Fruit fly (Drosophila melanogaster) whole organism, adult: Measurements from ENCODE around the gene CG3149.

ENCODE experiments used
- CG11617 ChIP-seq: fragments of 200-800 bp; sonication (Bioruptor generic); optimal IDR thresholded peaks from 2 replicates; lab custom pipeline; 2017; ENCODE audit warnings: mild to moderate bottlenecking, missing biosample characterization, missing genetic modification reagents, missing genetic modification characterization
- CG12768 ChIP-seq: fragments of 200-800 bp; sonication (Bioruptor generic); optimal IDR thresholded peaks from 2 replicates; lab custom pipeline; 2017; ENCODE audit warnings: missing biosample characterization, missing genetic modification characterization, mild to moderate bottlenecking, moderate library complexity, missing genetic modification reagents
- CG14711 ChIP-seq: fragments of 200-800 bp; sonication (Bioruptor generic); optimal IDR thresholded peaks from 2 replicates; lab custom pipeline; 2018; ENCODE audit warnings: missing biosample characterization, mild to moderate bottlenecking, missing genetic modification characterization, moderate library complexity
- CG1620 ChIP-seq: fragments of 200-800 bp; sonication (Bioruptor generic); optimal IDR thresholded peaks from 2 replicates; lab custom pipeline; 2016; ENCODE audit warnings: missing biosample characterization, missing genetic modification characterization
- CG33017 ChIP-seq: fragments of 200-800 bp; sonication (Bioruptor generic); optimal IDR thresholded peaks from 2 replicates; lab custom pipeline; 2018; ENCODE audit warnings: missing biosample characterization, mild to moderate bottlenecking, missing genetic modification characterization, moderate library complexity
- CG5204 ChIP-seq: fragments of 200-800 bp; sonication (Bioruptor generic); optimal IDR thresholded peaks from 2 replicates; lab custom pipeline; 2016; ENCODE audit warnings: missing biosample characterization, missing genetic modification characterization
- CG7045 ChIP-seq: fragments of 200-800 bp; sonication (Bioruptor generic); optimal IDR thresholded peaks from 2 replicates; lab custom pipeline; 2017; ENCODE audit warnings: missing biosample characterization, mild to moderate bottlenecking, missing genetic modification characterization
- CG7101 ChIP-seq: fragments of 200-800 bp; sonication (Bioruptor generic); optimal IDR thresholded peaks from 2 replicates; lab custom pipeline; 2018; ENCODE audit warnings: missing biosample characterization, mild to moderate bottlenecking, missing genetic modification characterization, moderate library complexity
- Clk ChIP-seq: fragments of 200-800 bp; sonication (Bioruptor generic); optimal IDR thresholded peaks from 2 replicates; lab custom pipeline; 2017; ENCODE audit warnings: missing biosample characterization, missing genetic modification characterization
- Crg-1 ChIP-seq: fragments of 200-800 bp; sonication (Bioruptor generic); optimal IDR thresholded peaks from 2 replicates; lab custom pipeline; 2016; ENCODE audit warnings: missing biosample characterization, missing genetic modification characterization
- Hr96 ChIP-seq: fragments of 200-800 bp; sonication (Bioruptor generic); optimal IDR thresholded peaks from 2 replicates; lab custom pipeline; 2016; ENCODE audit warnings: missing biosample characterization, missing genetic modification characterization
- Mnt ChIP-seq: fragments of 200-800 bp; sonication (Bioruptor generic); optimal IDR thresholded peaks from 2 replicates; lab custom pipeline; 2016; ENCODE audit warnings: missing biosample characterization, mild to moderate bottlenecking, missing genetic modification characterization
- bab1 ChIP-seq: fragments of 200-800 bp; sonication (Bioruptor generic); optimal IDR thresholded peaks from 3 replicates; lab custom pipeline; 2019; ENCODE audit warnings: missing biosample characterization, mild to moderate bottlenecking, missing genetic modification characterization, moderate library complexity
- cic ChIP-seq: fragments of 200-800 bp; sonication (Bioruptor generic); optimal IDR thresholded peaks from 2 replicates; lab custom pipeline; 2017; ENCODE audit warnings: missing biosample characterization, mild to moderate bottlenecking, missing genetic modification characterization, moderate library complexity
- cnc ChIP-seq, 2 experiments: fragments of >200 bp; optimal IDR thresholded peaks; 2 replicates each; lab custom pipeline; 2017
- kay ChIP-seq: fragments of 200-800 bp; sonication (Bioruptor generic); peaks from one replicate; lab custom pipeline; 2016; ENCODE audit warnings: missing biosample characterization, missing genetic modification characterization, borderline replicate concordance
- ovo ChIP-seq: fragments of 200-800 bp; sonication (Bioruptor generic); optimal IDR thresholded peaks from 2 replicates; lab custom pipeline; 2016; ENCODE audit warnings: missing biosample characterization, missing genetic modification characterization
- pad ChIP-seq: fragments of 200-800 bp; sonication (Bioruptor generic); optimal IDR thresholded peaks from 3 replicates; lab custom pipeline; 2017; ENCODE audit warnings: missing biosample characterization, missing genetic modification characterization, mild to moderate bottlenecking, moderate library complexity, missing genetic modification reagents
- tj ChIP-seq: fragments of 200-800 bp; sonication (Bioruptor generic); optimal IDR thresholded peaks from 3 replicates; lab custom pipeline; 2017; ENCODE audit warnings: missing biosample characterization, mild to moderate bottlenecking, missing genetic modification characterization, moderate library complexity
- toe ChIP-seq: fragments of 200-800 bp; sonication (Bioruptor generic); optimal IDR thresholded peaks from 2 replicates; lab custom pipeline; 2016; ENCODE audit warnings: missing biosample characterization, missing genetic modification characterization

The CG3149 gene

DNA sequence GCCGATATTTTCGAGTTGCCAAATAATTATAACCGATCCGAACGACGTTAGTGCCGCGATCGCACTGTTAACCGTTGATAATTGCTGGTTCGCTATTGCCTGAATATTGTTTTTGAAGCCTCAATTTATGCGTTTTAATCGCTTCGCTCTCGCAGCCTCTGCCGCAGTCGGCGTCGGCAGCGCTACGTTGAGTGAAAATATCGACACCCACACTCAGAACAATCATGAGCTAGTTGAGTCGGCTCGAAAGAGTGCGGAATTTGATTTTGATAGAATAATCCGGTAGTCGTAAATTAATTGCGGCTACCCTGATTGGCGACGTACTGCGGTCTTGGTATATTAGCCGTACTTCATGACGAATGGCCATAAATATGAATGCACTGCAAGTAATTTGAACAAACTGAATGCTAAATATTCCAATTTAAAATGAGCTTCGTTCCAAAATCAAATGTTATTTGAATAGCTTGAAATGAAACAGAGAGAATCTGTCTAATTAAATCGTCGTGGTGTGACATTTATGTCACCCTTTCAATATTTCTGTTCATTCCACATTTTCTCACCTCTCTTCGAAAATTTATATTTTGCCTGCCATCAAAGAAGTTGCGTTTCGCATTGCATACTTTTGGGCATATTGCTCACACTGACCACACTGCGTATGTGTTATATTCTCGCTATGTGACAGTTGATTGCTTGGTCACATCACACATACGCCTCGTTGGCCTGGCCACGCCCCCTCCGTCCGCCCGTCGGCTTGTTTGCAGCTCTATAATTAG is 20.6 kb upstream of the CG3149 start:
- TF ChIP-seq ovo (GFP tag; lab: Kevin White, UChicago), result peak; percentile 23
- TF ChIP-seq CG7101 (tag; lab: Kevin White, UChicago), result peak; percentile 12
- TF ChIP-seq CG14711, result no peak
- TF ChIP-seq CG11617 (GFP tag; lab: Kevin White, UChicago), result peak; percentile 47
- no peak for TF ChIP-seq cnc (optimal IDR thresholded peaks at IDR 0.05; lab: Kevin White, UChicago)
- peak; percentile 23 for TF ChIP-seq CG33017 (tag; lab: Kevin White, UChicago)

DNA sequence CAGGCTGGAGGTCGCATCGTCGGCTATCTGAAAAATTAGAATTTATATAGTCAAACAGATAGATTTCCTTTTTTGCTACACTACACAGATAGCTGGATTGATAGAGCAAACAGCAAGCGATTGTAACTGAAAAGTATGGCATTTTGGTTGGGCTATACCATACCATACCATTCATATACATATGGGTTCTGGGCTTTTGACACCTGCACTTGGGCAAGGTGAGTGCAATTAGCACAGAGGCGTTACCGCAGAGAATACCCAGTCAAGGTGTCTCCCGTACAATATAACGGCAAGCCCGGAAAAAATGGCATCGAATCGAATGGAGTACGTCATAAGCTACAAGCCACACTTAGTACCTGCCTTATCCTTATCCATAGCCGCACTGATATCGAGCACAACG is 19.8 kb upstream of the CG3149 start:
- TF ChIP-seq ovo (GFP tag; lab: Kevin White, UChicago) (no peak), CG33017 (tag; lab: Kevin White, UChicago) (no peak), CG14711 (no peak), bab1 (GFP tag; lab: Kevin White, UChicago) (no peak), CG12768 (GFP tag; lab: Kevin White, UChicago) (no peak), kay (GFP tag; lab: Kevin White, UChicago) (no peak)

DNA sequence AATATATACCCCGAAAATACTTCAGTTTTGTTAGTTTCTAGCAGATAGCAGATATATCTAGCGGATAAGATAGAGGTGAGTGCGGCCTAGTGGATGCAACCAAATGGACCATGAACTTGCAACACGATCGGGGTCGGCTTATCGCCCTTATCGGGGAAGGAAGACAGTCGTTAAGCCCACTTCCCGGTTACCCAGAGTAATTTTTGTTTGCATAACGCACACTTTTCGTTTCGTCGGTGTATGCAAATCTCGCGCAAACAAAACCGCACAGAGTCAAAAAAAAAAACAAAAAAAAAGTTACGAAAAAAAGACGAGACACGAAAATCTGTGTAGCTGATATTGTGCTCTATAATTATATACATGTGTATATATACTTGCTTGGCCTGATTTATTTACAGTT is 18.0 kb upstream of the CG3149 start:
- TF ChIP-seq ovo (GFP tag; lab: Kevin White, UChicago) (no peak), cnc (optimal IDR thresholded peaks at IDR 0.05; lab: Kevin White, UChicago) (no peak), CG11617 (GFP tag; lab: Kevin White, UChicago) (no peak), Hr96 (GFP tag; lab: Kevin White, UChicago) (no peak), CG1620 (GFP tag; lab: Kevin White, UChicago) (no peak), cic (GFP tag; lab: Kevin White, UChicago) (no peak), CG7045 (GFP tag; lab: Kevin White, UChicago) (no peak), CG5204 (GFP tag; lab: Kevin White, UChicago) (no peak), Mnt (GFP tag; lab: Kevin White, UChicago) (no peak), Clk (GFP tag; lab: Kevin White, UChicago) (no peak)

DNA sequence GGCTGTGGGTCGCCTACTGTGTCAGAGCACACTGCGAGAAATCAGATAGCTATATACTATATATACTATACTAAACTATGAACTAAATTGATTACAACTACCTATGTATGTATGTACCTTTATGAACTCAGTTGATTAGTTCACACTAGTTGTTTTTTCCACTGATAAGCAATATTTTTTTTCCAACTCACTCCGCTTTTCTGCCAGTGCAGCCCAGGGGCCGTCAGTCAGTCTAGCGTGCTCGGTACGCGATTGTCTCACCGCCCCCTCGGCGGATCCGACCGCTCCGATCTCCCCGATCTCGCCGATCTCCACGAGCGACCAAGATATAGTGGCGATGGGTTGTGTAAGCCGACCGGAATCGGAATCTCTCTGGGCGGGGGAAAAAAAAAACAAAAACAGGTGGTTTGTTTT is 10.9 kb upstream of the CG3149 start:
- TF ChIP-seq CG12768 (GFP tag; lab: Kevin White, UChicago) (peak; percentile 66), cnc (optimal IDR thresholded peaks at IDR 0.05; lab: Kevin White, UChicago) (no peak), CG11617 (GFP tag; lab: Kevin White, UChicago) (peak; percentile 38), CG33017 (tag; lab: Kevin White, UChicago) (peak; percentile 74), Crg-1 (GFP tag; lab: Kevin White, UChicago) (no peak), toe (GFP tag; lab: Kevin White, UChicago) (peak; percentile 34), pad (GFP tag; lab: Kevin White, UChicago) (peak; percentile 32), CG5204 (GFP tag; lab: Kevin White, UChicago) (peak; percentile 51), ovo (GFP tag; lab: Kevin White, UChicago) (no peak), bab1 (GFP tag; lab: Kevin White, UChicago) (no peak), Clk (GFP tag; lab: Kevin White, UChicago) (peak; percentile 8), Mnt (GFP tag; lab: Kevin White, UChicago) (peak; percentile 39), CG7045 (GFP tag; lab: Kevin White, UChicago) (peak; percentile 64), Hr96 (GFP tag; lab: Kevin White, UChicago) (peak; percentile 50), CG1620 (GFP tag; lab: Kevin White, UChicago) (peak; percentile 33), cic (GFP tag; lab: Kevin White, UChicago) (peak; percentile 33), CG7101 (tag; lab: Kevin White, UChicago) (peak; percentile 72), CG14711 (peak; percentile 71), kay (GFP tag; lab: Kevin White, UChicago) (peak; percentile 29), tj (GFP tag; lab: Kevin White, UChicago) (peak; percentile 30)

DNA sequence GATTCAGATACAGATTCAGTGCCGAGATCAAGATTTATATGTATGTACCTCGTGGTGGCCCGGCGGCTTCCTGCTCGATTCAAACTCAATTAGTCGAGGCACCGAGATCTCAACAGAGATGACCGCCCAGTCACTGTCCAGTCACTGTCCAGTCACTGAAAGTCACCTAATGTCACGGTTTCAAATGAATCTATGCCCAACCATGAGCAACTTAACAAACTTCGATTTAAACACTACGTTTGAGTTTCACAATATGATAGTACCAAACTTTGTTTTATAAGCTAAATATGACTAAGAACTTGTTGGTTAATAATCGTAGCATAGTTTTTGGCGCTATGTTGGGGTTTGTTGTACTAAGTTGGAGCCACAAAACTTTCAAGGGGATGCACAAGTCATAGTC is 10.1 kb upstream of the CG3149 start:
- TF ChIP-seq tj (GFP tag; lab: Kevin White, UChicago), result no peak
- TF ChIP-seq CG7045 (GFP tag; lab: Kevin White, UChicago), result no peak
- no peak for TF ChIP-seq toe (GFP tag; lab: Kevin White, UChicago)
- TF ChIP-seq Clk (GFP tag; lab: Kevin White, UChicago), result no peak
- no peak for TF ChIP-seq CG5204 (GFP tag; lab: Kevin White, UChicago)
- no peak for TF ChIP-seq CG7101 (tag; lab: Kevin White, UChicago)
- no peak for TF ChIP-seq CG11617 (GFP tag; lab: Kevin White, UChicago)
- no peak for TF ChIP-seq bab1 (GFP tag; lab: Kevin White, UChicago)
- no peak for TF ChIP-seq CG33017 (tag; lab: Kevin White, UChicago)
- TF ChIP-seq pad (GFP tag; lab: Kevin White, UChicago), result no peak
- TF ChIP-seq kay (GFP tag; lab: Kevin White, UChicago), result no peak

DNA sequence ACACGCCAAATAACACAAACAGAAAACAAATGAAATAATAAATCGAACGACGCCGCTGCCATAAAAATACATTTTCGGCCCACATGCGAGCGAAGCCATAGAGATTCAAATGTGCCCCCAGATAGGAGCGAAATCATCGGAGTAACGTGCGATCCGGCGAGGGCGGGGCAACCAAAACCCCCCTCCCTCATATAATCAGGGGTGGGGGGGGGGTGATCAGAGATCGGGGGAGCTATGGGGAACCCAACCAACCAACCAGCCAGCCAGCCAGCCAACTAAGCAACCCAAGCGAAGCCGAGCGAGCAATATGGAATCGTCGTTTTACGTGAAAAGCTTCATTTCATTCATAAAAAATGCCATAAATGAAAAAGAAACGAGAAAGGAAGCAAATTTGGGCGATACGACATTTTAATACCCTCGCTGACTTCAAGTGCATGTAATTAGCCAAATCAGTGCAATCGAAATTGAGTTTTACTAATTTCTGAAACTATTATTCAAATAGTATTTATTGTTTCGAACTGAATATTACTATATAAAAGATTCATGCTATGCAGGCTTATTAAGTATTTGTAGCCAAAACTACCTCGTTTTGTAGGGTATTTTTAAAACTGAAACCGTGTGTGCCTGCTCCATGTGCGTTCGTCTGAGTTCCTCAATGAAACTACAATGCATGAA is 5.0 kb upstream of the CG3149 start:
- TF ChIP-seq Clk (GFP tag; lab: Kevin White, UChicago) (no peak), cnc (optimal IDR thresholded peaks at IDR 0.05; lab: Kevin White, UChicago) (no peak), Mnt (GFP tag; lab: Kevin White, UChicago) (no peak), CG7101 (tag; lab: Kevin White, UChicago) (no peak), CG12768 (GFP tag; lab: Kevin White, UChicago) (no peak), CG11617 (GFP tag; lab: Kevin White, UChicago) (no peak), CG33017 (tag; lab: Kevin White, UChicago) (no peak), CG14711 (no peak), CG7045 (GFP tag; lab: Kevin White, UChicago) (no peak)
